Fruit fly (Drosophila melanogaster) whole organism, embryonic: ENCODE results near the gene Hr96.

Experiments
- Awh ChIP-seq: fragments of 200-800 bp; sonication (Bioruptor generic); IDR thresholded peaks from 2 replicates; pipeline ENCODE4, ENCODE4 v1.3.6; 2022; ENCODE audit warnings: missing biosample characterization, missing genetic modification characterization
- CG16813 ChIP-seq: fragments of 200-800 bp; sonication (Bioruptor generic); IDR thresholded peaks from 3 replicates; pipeline ENCODE4 v1.3.6; 2022; ENCODE audit warnings: missing biosample characterization, missing genetic modification characterization; ENCODE audit not compliant: partially characterized antibody
- D19B ChIP-seq: fragments of 200-800 bp; sonication (Bioruptor generic); optimal IDR thresholded peaks from 2 replicates; lab custom pipeline; 2017; ENCODE audit warnings: missing biosample characterization, mild to moderate bottlenecking, missing genetic modification characterization
- Dbx ChIP-seq: fragments of 200-800 bp; sonication (Bioruptor generic); IDR thresholded peaks from 3 replicates; pipeline ENCODE4 v1.3.6; 2022; ENCODE audit warnings: missing biosample characterization, missing genetic modification characterization
- ap ChIP-seq: fragments of 200-800 bp; sonication (Bioruptor generic); IDR thresholded peaks from 2 replicates; pipeline ENCODE4 v1.3.6; 2022; ENCODE audit warnings: missing biosample characterization, missing genetic modification characterization
- fd96Cb ChIP-seq: fragments of 200-800 bp; sonication (Bioruptor generic); optimal IDR thresholded peaks from 2 replicates; lab custom pipeline; 2018; ENCODE audit warnings: missing biosample characterization, mild to moderate bottlenecking, missing genetic modification characterization, moderate library complexity
- gt ChIP-seq: fragments of 200-800 bp; sonication (Bioruptor generic); IDR thresholded peaks from 2 replicates; pipeline ENCODE4 v1.3.6; 2022; ENCODE audit warnings: missing biosample characterization, missing genetic modification characterization
- nau ChIP-seq: fragments of 200-800 bp; sonication (Bioruptor generic); optimal IDR thresholded peaks from 3 replicates; lab custom pipeline; 2017; ENCODE audit warnings: missing biosample characterization, mild to moderate bottlenecking, missing genetic modification characterization, missing genetic modification reagents
- odd ChIP-seq: fragments of 200-800 bp; sonication (Bioruptor generic); optimal IDR thresholded peaks from 2 replicates; lab custom pipeline; 2017; ENCODE audit warnings: missing biosample characterization, mild to moderate bottlenecking, missing genetic modification characterization
- tin ChIP-seq: fragments of 200-800 bp; sonication (Bioruptor generic); optimal IDR thresholded peaks from 3 replicates; lab custom pipeline; 2016; ENCODE audit warnings: missing biosample characterization, missing genetic modification characterization
- tll ChIP-seq, 2 experiments: fragments of 200-800 bp in 1 of 2; fragments of >200 bp in 1 of 2; sonication (Bioruptor generic) in 1 of 2; optimal IDR thresholded peaks; 2 replicates each; lab custom pipeline; 2017 to 2019; ENCODE audit warnings: missing biosample characterization in 2 of 2, missing genetic modification characterization in 2 of 2, mild to moderate bottlenecking in 1 of 2, moderate library complexity in 1 of 2

- TF ChIP-seq nau (GFP tag; lab: Kevin White, UChicago) (no peak), tin (GFP tag; lab: Kevin White, UChicago) (no peak), fd96Cb (no peak), D19B (no peak), odd (no peak), Awh (GFP tag; lab: Robert Waterston, UW) (no peak), ap (GFP tag; lab: Robert Waterston, UW) (no peak), tll (GFP tag; optimal IDR thresholded peaks at IDR 0.05; lab: Kevin White, UChicago) (no peak), gt (GFP tag; lab: Robert Waterston, UW) (no peak), Dbx (GFP tag; lab: Robert Waterston, UW) (no peak), CG16813 (GFP tag; lab: Robert Waterston, UW) (no peak)
Measured at dm6 chr3R:24997287-24997686, 27.7 kb upstream of the Hr96 start.
